Worm (Caenorhabditis elegans) whole organism, mixed stage, embryonic: ENCODE results near the gene B0361.11.

Source experiments
- elt-1 ChIP-seq: sonication (generic microtip); optimal IDR thresholded peaks from 2 replicates; lab custom pipeline; 2017; ENCODE audit warnings: missing genetic modification characterization, mild to moderate bottlenecking, missing compliant biosample characterization, antibody characterized with exemption, moderate library complexity, borderline replicate concordance; ENCODE audit not compliant: insufficient read depth
- flh-1 ChIP-seq: fragments of 200-800 bp; sonication (Bioruptor generic); optimal IDR thresholded peaks from 2 replicates; lab custom pipeline; 2018; ENCODE audit warnings: mild to moderate bottlenecking, missing genetic modification characterization, moderate library complexity, missing compliant biosample characterization
- ham-2 ChIP-seq: fragments of 200-800 bp; sonication (Bioruptor generic); optimal IDR thresholded peaks from 2 replicates; lab custom pipeline; 2018; ENCODE audit warnings: mild to moderate bottlenecking, missing genetic modification characterization, missing compliant biosample characterization
- nhr-237 ChIP-seq: fragments of 150-350 bp; optimal IDR thresholded peaks from 2 replicates; lab custom pipeline; 2014; ENCODE audit warnings: missing biosample characterization, missing genetic modification characterization
- unc-62 ChIP-seq: fragments of 150-350 bp; optimal IDR thresholded peaks from 2 replicates; lab custom pipeline; 2014; ENCODE audit warnings: missing biosample characterization, missing genetic modification reagents, missing genetic modification characterization
- ztf-11 ChIP-seq: fragments of 150-350 bp; optimal IDR thresholded peaks from 2 replicates; lab custom pipeline; 2014; ENCODE audit warnings: missing biosample characterization, missing genetic modification characterization

DNA sequence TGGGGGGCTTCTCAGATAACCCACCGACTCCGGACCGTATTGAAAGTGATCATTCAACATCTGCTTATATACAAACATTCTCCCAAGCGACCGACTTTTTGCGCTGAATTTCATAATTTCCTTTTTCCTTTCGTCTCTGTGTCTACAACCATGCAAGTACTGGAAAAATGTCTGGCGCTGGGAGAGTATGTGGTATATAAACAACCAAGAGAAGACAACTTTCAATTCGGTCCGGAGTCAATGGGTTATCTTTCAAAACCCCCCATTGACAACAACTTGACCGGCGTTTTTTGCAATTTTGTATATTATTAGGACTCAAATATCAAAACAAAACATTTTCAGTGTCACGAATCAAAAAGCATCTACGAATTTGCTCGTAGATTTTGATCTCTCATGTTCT, 1.1 kb downstream of the B0361.11 start:
- no peak for TF ChIP-seq unc-62
- TF ChIP-seq ztf-11 (tag; lab: Kevin White, UChicago): no peak
- no peak for TF ChIP-seq elt-1 (tag; lab: Kevin White, UChicago)
- TF ChIP-seq flh-1: no peak
- TF ChIP-seq nhr-237 (tag; lab: Kevin White, UChicago): no peak
- no peak for TF ChIP-seq ham-2
